Worm (Caenorhabditis elegans): Measurements from ENCODE around the gene ZK742.7.

Gene ZK742.7

DNA sequence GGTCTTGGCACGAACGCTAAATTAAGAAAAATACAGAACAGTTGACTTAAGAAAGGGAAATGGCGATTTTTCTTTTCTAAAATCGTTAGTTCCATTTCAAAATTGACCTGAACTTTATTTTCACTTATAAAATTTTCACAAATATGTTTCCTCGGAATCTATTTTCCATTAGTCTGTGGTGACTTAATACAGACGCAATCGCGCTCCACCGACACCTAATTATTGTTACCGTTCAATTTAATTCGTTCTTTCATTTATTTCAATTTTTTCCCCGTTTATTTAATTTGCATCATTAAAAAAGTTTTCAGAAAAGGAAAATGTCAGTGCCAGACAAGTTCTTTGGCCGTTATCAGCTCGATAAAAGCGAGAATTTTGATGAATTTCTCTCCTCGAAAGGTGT lies 22.1 kb downstream of the ZK742.7 start, which contains the start of gene lbp-4 (continued):
- TF ChIP-seq rnt-1 (tag; optimal IDR thresholded peaks at IDR 0.05) (peak; percentile 49), C16A3.4 (tag; optimal IDR thresholded peaks at IDR 0.05) (peak; percentile 83), nhr-12 (tag; optimal IDR thresholded peaks at IDR 0.05) (no peak), lin-35 (GFP tag; optimal IDR thresholded peaks at IDR 0.05) (peak; percentile 44 to 78), irx-1 (tag; optimal IDR thresholded peaks at IDR 0.05) (no peak), nhr-76 (tag; optimal IDR thresholded peaks at IDR 0.05) (no peak), ceh-90 (tag; optimal IDR thresholded peaks at IDR 0.05) (no peak), ceh-8 (GFP tag; optimal IDR thresholded peaks at IDR 0.05) (no peak), xbp-1 (tag; optimal IDR thresholded peaks at IDR 0.05) (peak; percentile 49), hlh-17 (GFP tag; optimal IDR thresholded peaks at IDR 0.05; ENCODE audit: borderline replicate concordance) (no peak), ceh-82 (tag; optimal IDR thresholded peaks at IDR 0.05) (peak in 1 of 3 experiments; percentile 30), ces-1 (GFP tag; optimal IDR thresholded peaks at IDR 0.05) (no peak), swsn-7 (tag; optimal IDR thresholded peaks at IDR 0.05) (peak; percentile 23), ztf-4 (tag; optimal IDR thresholded peaks at IDR 0.05) (no peak), tbx-2 (tag; optimal IDR thresholded peaks at IDR 0.05) (peak; percentile 15), pag-3 (tag; optimal IDR thresholded peaks at IDR 0.05; ENCODE audit: borderline replicate concordance, insufficient read depth) (peak; percentile 25)

DNA sequence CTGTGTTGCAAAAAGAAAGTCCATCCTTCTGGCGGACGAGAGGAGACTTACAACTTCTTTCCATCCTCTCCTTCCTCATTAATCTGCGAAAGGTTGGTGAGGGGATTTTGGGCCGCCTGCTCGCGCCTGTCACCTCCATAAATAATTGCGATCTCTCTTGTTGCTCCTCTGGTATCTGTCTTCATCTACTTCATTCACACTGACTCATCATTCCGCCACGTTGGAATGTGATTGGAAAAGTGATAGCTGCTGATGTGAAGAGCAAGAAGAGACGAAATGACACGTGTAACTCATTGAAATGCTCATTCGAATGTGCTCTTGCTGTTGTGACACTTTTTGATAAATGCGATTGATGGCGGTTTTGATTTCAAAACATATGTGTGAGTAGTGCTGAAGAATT lies 24.5 kb downstream of the ZK742.7 start:
- peak; percentile 23 for TF ChIP-seq lin-39 (tag; optimal IDR thresholded peaks at IDR 0.05)
- no peak for TF ChIP-seq nhr-77 (tag; optimal IDR thresholded peaks at IDR 0.05)
- TF ChIP-seq F16B12.6 (tag; optimal IDR thresholded peaks at IDR 0.05): no peak
- peak; percentile 46 for TF ChIP-seq unc-130 (tag; optimal IDR thresholded peaks at IDR 0.05)
- no peak for TF ChIP-seq nhr-84 (tag; optimal IDR thresholded peaks at IDR 0.05)
- no peak for TF ChIP-seq isw-1 (GFP tag; IDR thresholded peaks at IDR 0.05)
- peak; percentile 29 for TF ChIP-seq xbp-1 (tag; optimal IDR thresholded peaks at IDR 0.05)
- no peak for TF ChIP-seq ets-5 (GFP tag; IDR thresholded peaks at IDR 0.05)
- TF ChIP-seq sox-4 (tag; optimal IDR thresholded peaks at IDR 0.05): no peak
- TF ChIP-seq egl-13 (tag; optimal IDR thresholded peaks at IDR 0.05): no peak
- peak; percentile 33 for TF ChIP-seq tbx-2 (tag; optimal IDR thresholded peaks at IDR 0.05)
- no peak for TF ChIP-seq fkh-10 (GFP tag; optimal IDR thresholded peaks at IDR 0.05)
- TF ChIP-seq swsn-7 (tag; optimal IDR thresholded peaks at IDR 0.05): peak; percentile 37
- TF ChIP-seq unc-30 (tag; optimal IDR thresholded peaks at IDR 0.05): no peak
- TF ChIP-seq rnt-1 (tag; optimal IDR thresholded peaks at IDR 0.05): peak; percentile 80
- peak; percentile 31 to 45 for TF ChIP-seq lsy-2 (tag; optimal IDR thresholded peaks at IDR 0.05)
- TF ChIP-seq zag-1 (tag; optimal IDR thresholded peaks at IDR 0.05): no peak
- TF ChIP-seq hpl-2 (GFP tag; optimal IDR thresholded peaks at IDR 0.05): no peak
- TF ChIP-seq mef-2 (tag; optimal IDR thresholded peaks at IDR 0.05): peak; percentile 33
- 0 out of 2 replicates have a peak, but pooled peaks have one; percentile 27 for TF ChIP-seq unc-98 (GFP tag; IDR thresholded peaks at IDR 0.05)
- TF ChIP-seq dsc-1 (tag; optimal IDR thresholded peaks at IDR 0.05): peak; percentile 49
- peak; percentile 86 for TF ChIP-seq nhr-71 (tag; optimal IDR thresholded peaks at IDR 0.05)
- TF ChIP-seq nhr-28 (tag; optimal IDR thresholded peaks at IDR 0.05): no peak
- no peak for TF ChIP-seq hlh-17 (GFP tag; optimal IDR thresholded peaks at IDR 0.05; ENCODE audit: borderline replicate concordance)
- peak; percentile 53 for TF ChIP-seq snu-23 (GFP tag; optimal IDR thresholded peaks at IDR 0.05)
- peak; percentile 56 for TF ChIP-seq ztf-4 (tag; optimal IDR thresholded peaks at IDR 0.05)
- TF ChIP-seq fos-1 (tag; optimal IDR thresholded peaks at IDR 0.05): peak; percentile 39
- TF ChIP-seq alr-1 (tag; optimal IDR thresholded peaks at IDR 0.05; ENCODE audit: borderline replicate concordance): no peak
- TF ChIP-seq lin-14 (GFP tag; optimal IDR thresholded peaks at IDR 0.05): peak; percentile 90
- TF ChIP-seq vab-15 (tag; optimal IDR thresholded peaks at IDR 0.05): no peak
- TF ChIP-seq unc-86 (tag; optimal IDR thresholded peaks at IDR 0.05): no peak
- peak; percentile 47 for TF ChIP-seq nhr-19 (GFP tag; conservative IDR thresholded peaks at IDR 0.05)
- TF ChIP-seq zip-4 (GFP tag; optimal IDR thresholded peaks at IDR 0.05): no peak
- TF ChIP-seq jun-1 (tag; optimal IDR thresholded peaks at IDR 0.05): no peak
- TF ChIP-seq mdl-1 (tag; optimal IDR thresholded peaks at IDR 0.05): peak in 1 of 2 experiments; percentile 15
- TF ChIP-seq nhr-20 (tag; optimal IDR thresholded peaks at IDR 0.05): peak; percentile 44

Data from whole organism, L1 larva.